Worm (Caenorhabditis elegans) whole organism, L4/young adult: ENCODE results near the gene mltn-3.

Experiments
- W03F9.2 ChIP-seq: fragments of 150-350 bp; optimal IDR thresholded peaks from 2 replicates; lab custom pipeline; 2014; ENCODE audit warnings: missing biosample characterization, missing genetic modification characterization
- dao-5 ChIP-seq: sonication (generic microtip); optimal IDR thresholded peaks from 2 replicates; lab custom pipeline; 2016; ENCODE audit warnings: missing genotype, missing genetic modification characterization, moderate library complexity, missing compliant biosample characterization
- him-1 ChIP-seq: sonication (generic microtip); optimal IDR thresholded peaks from 2 replicates; lab custom pipeline; 2016; ENCODE audit warnings: missing genotype, missing genetic modification reagents, missing genetic modification characterization, missing compliant biosample characterization

mltn-3 gene

DNA sequence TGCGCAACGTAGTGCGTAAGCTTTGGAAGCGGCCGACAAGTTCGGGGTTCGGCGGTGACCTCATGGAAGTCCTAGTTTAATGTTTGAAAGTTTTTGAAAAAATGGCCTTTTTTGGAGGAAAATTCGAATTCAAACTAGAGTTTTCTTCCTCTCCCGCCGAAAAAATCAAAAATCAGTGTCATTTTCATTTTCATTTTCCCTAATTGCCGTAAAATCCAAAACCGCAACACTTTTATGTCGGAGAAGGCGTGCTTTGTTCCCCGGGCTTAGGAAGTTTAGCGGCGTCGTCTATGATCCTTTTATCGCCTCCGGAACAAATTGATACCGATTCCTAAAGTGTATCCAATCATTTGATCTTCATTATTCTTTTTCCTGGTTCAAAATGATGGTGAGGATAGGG lies 8.8 kb downstream of the mltn-3 start, which contains the start of gene mltn-5:
Gene mltn-5 (plus strand): TSS at position 301 of the 400 bp plus-strand sequence.
- no peak for TF ChIP-seq dao-5 (tag; lab: Kevin White, UChicago)
- TF ChIP-seq W03F9.2 (tag; lab: Kevin White, UChicago), result no peak
- TF ChIP-seq him-1, result no peak

ce11 chrII:13931944-13932343 lies 15.8 kb downstream of the mltn-3 start, which contains the start of gene hot-3:
hot-3 (minus strand) TSS chrII:13932044.
- TF ChIP-seq W03F9.2 (tag; lab: Kevin White, UChicago) (no peak), dao-5 (tag; lab: Kevin White, UChicago) (no peak), him-1 (no peak)

DNA sequence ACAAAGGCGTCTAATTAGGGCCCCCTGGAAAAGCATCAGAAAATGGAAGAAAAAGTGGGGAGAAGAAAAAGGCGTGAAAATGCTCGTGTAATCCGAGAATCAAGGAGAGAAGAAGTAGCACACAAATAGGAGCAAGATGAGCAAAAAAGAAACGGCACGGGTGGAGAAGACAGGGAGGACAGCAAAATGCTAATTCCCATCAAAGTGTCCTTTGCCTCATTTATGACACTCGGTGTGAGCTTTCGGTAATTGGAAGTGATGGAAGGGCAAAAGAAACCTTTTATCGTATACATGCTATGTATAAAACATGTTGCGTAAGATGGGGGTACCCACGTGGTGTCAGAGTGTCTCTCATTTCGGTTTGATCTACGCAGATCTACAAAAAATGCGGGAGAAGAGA lies 17.4 kb downstream of the mltn-3 start:
- TF ChIP-seq W03F9.2 (tag; lab: Kevin White, UChicago) (no peak), dao-5 (tag; lab: Kevin White, UChicago) (no peak), him-1 (no peak)

DNA sequence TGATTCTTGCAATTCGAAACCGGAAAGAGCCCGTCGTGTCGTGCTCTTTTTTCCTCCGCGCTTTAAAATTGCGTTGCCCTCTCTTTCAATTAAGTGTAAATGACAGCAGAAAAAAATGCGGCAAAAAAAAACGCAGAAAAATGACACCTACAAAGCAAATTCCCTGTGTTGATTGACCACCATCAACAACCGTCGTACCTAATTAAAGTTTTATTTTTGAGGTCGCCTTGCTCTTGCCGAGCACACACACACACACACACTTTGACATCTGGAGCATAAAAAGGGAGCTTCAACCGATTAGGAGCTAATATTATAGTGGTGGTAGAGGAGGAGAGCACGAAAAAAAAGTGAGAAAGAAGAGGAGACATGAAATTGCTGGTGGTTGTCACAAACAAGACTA lies 19.8 kb downstream of the mltn-3 start:
- TF ChIP-seq W03F9.2 (tag; lab: Kevin White, UChicago) (no peak), him-1 (no peak), dao-5 (tag; lab: Kevin White, UChicago) (no peak)

DNA sequence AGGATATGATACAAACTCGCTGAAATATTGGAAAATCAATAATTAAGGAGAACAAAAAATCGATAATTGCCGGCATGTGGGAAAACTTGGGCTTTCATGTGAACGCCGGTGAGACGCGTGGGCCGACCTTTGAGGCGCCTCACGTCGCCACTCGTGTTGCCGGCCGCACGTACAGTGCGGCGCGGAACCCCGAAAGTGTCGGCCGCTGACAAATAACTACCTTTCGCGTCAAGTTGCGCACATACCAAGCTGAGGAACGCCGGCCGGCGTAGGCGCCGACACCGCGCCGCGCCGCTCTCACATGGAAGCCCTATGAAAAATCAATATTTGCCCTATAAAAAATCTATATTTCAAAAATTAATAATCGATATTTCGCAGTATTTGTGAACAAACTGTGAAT lies 22.1 kb downstream of the mltn-3 start:
- TF ChIP-seq W03F9.2 (tag; lab: Kevin White, UChicago) (no peak), him-1 (no peak), dao-5 (tag; lab: Kevin White, UChicago) (no peak)

- TF ChIP-seq him-1 (no peak), W03F9.2 (tag; lab: Kevin White, UChicago) (no peak), dao-5 (tag; lab: Kevin White, UChicago) (no peak)
Observed at ce11 chrII:13939531-13939930, 23.4 kb downstream of the mltn-3 start, which contains the start of gene W07G1.1. W07G1.1 (minus strand) TSS chrII:13939631.

DNA sequence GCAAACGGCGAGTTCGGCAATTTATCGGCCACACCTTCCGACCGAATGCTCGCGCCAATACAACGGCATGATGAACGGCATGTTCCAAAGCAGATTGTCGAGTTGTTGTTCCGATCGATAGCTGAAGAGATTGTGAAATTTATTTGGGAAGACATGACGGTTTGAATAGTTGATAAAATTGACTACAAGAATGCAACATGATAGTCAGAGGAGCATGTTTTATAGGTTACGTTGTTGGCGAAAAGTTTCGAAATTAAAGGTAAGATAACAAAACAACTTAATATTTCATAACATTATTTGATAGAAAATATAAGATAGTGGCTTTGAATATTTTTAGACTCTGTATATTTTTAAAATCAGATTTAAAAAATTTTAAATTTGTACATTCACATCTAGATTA lies 29.4 kb downstream of the mltn-3 start:
- TF ChIP-seq him-1, result no peak
- TF ChIP-seq W03F9.2 (tag; lab: Kevin White, UChicago), result no peak
- no peak for TF ChIP-seq dao-5 (tag; lab: Kevin White, UChicago)

- TF ChIP-seq dao-5 (tag; lab: Kevin White, UChicago) (no peak), W03F9.2 (tag; lab: Kevin White, UChicago) (no peak), him-1 (no peak)
Observed at ce11 chrII:13949290-13949689, 33.1 kb downstream of the mltn-3 start, which contains the start of gene sre-44. sre-44 (plus strand) TSS chrII:13949590.

DNA sequence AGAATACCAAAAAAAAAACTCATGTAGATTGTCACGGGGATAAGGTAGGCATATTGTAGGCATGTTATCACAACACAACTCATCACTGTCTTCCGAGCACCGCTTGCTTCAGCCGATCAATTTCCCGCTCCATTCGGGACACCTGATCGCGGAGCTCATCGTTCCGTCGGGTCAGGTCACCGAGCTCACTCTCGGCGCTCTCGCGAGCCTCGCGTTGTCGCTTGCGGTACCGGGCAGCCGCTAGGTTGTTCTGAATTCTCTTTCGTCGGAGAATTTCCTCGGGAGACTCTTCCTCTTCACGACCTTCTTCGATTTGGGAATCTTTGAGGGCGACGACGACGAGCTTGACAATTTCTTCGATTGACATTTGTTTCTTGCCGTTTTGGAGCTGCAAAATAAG lies 35.8 kb downstream of the mltn-3 start:
- TF ChIP-seq W03F9.2 (tag; lab: Kevin White, UChicago), result no peak
- no peak for TF ChIP-seq him-1
- TF ChIP-seq dao-5 (tag; lab: Kevin White, UChicago), result no peak

- TF ChIP-seq him-1, result no peak
- no peak for TF ChIP-seq W03F9.2 (tag; lab: Kevin White, UChicago)
- no peak for TF ChIP-seq dao-5 (tag; lab: Kevin White, UChicago)
Observed at ce11 chrII:13954077-13954476, 37.9 kb downstream of the mltn-3 start.

ce11 chrII:13954979-13955378 lies 38.8 kb downstream of the mltn-3 start:
- no peak for TF ChIP-seq him-1

DNA sequence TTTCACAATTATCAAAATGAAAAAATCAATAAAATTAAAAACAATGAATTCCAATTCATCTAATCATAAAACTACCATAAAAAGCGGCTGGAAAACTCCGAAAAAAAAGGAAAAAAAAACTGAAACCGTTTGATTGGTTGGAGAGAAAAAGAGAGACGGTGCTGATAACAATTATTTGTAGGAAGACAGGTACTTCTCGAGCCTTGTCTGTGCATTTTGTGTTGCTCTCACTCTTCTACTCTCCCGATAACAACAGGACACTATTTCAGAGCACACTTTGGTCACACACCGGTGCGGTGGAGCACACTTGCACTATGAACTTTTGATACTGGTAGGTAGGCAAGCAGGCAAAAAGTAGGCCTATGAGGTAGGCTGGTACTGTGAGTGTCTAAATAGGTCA lies 40.4 kb downstream of the mltn-3 start:
- TF ChIP-seq dao-5 (tag; lab: Kevin White, UChicago) (no peak), W03F9.2 (tag; lab: Kevin White, UChicago) (no peak), him-1 (no peak)

DNA sequence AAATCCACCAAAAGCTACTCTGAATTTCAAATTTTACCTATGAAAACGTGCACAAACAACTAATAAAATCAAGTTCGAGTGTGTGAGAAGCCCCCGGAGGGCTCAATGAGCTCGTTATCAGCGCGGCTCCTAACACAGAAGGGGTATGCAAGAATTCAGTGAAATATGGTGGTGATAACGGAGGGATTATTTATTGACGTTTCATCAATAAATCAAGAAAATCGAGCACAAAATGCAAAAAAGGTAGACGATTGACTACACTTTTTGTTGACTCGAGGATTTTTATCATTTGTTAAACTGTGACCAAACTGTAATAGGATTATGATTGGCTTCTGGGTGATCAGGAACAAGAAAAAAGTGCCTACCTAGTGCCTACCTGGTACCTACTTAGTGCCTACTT lies 41.3 kb downstream of the mltn-3 start, which contains the start of gene zip-3:
Gene zip-3 (minus strand): TSS at position 21 of the 400 bp plus-strand sequence.
- TF ChIP-seq W03F9.2 (tag; lab: Kevin White, UChicago) (no peak), dao-5 (tag; lab: Kevin White, UChicago) (no peak), him-1 (no peak)

DNA sequence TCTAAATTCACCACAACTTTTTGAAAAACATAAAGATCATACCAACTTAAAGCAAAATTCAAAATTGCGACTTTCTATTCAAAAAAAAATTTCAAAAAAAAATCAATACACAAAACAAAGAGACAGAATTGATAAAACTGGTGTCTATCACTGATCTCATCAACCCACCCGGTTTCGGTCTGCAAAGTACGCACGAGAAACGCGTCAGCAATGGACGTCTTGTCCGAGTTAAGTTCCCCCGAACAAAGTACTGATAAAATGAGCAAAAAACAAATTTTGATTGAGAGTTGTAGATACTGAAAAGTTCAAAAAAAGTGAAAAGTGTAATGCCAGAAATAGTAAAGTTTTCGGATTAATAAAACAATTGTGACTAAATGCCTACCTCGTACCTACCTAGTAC lies 42.2 kb downstream of the mltn-3 start:
- TF ChIP-seq him-1 (no peak), W03F9.2 (tag; lab: Kevin White, UChicago) (no peak), dao-5 (tag; lab: Kevin White, UChicago) (no peak)

ce11 chrII:13961567-13961966 lies 45.4 kb downstream of the mltn-3 start:
- TF ChIP-seq dao-5 (tag; lab: Kevin White, UChicago), result no peak
- no peak for TF ChIP-seq him-1
- no peak for TF ChIP-seq W03F9.2 (tag; lab: Kevin White, UChicago)
